Worm (Caenorhabditis elegans): ENCODE measurements around the gene set-3.

ce11 chrIII:9734030-9734429 lies 39.7 kb upstream of the set-3 start:
- no peak for TF ChIP-seq pqm-1 (tag; optimal IDR thresholded peaks at IDR 0.05)
- no peak for TF ChIP-seq lsy-2 (tag; optimal IDR thresholded peaks at IDR 0.05)
- TF ChIP-seq pha-4 (GFP tag; IDR thresholded peaks at IDR 0.05), result no peak
- TF ChIP-seq pha-4 (tag; optimal IDR thresholded peaks at IDR 0.05), result no peak
- TF ChIP-seq zfp-2 (tag; optimal IDR thresholded peaks at IDR 0.05), result no peak
- TF ChIP-seq ceh-28 (tag; optimal IDR thresholded peaks at IDR 0.05), result no peak
- no peak for TF ChIP-seq tag-97 (GFP tag; IDR thresholded peaks at IDR 0.05)
- TF ChIP-seq nhr-237 (tag; optimal IDR thresholded peaks at IDR 0.05), result no peak
- TF ChIP-seq lin-13 (GFP tag; optimal IDR thresholded peaks at IDR 0.05), result no peak
- TF ChIP-seq nhr-11 (tag; optimal IDR thresholded peaks at IDR 0.05), result no peak
- TF ChIP-seq hif-1 (tag; optimal IDR thresholded peaks at IDR 0.05), result no peak
- TF ChIP-seq R02D3.7 (tag; optimal IDR thresholded peaks at IDR 0.05), result no peak
- TF ChIP-seq aly-2 (tag; optimal IDR thresholded peaks at IDR 0.05), result no peak
